Fruit fly (Drosophila melanogaster): ENCODE results near the gene Myo28B1.

dm6 chr2L:7685290-7685689 is 19.4 kb downstream of the Myo28B1 start:
- TF ChIP-seq Ets98B (GFP tag; IDR thresholded peaks at IDR 0.05) (no peak), rn (GFP tag; IDR thresholded peaks at IDR 0.05) (no peak), Pif1A (GFP tag; optimal IDR thresholded peaks at IDR 0.05) (no peak), CG8301 (tag; optimal IDR thresholded peaks at IDR 0.05) (no peak), EcR (GFP tag; optimal IDR thresholded peaks at IDR 0.05) (no peak), gl (tag; optimal IDR thresholded peaks at IDR 0.05) (no peak), CG13204 (GFP tag; optimal IDR thresholded peaks at IDR 0.05) (no peak), CG4496 (GFP tag; IDR thresholded peaks at IDR 0.05) (no peak), fd96Ca (GFP tag; IDR thresholded peaks at IDR 0.05) (no peak), CG32121 (GFP tag; IDR thresholded peaks at IDR 0.05) (no peak), CG8159 (tag; optimal IDR thresholded peaks at IDR 0.05) (no peak), CG12605 (GFP tag; IDR thresholded peaks at IDR 0.05) (no peak), CG15710 (tag; optimal IDR thresholded peaks at IDR 0.05) (no peak)
